Worm (Caenorhabditis elegans) whole organism, L4/young adult: ENCODE data around the gene mpdu-1.

Source experiments
- W03F9.2 ChIP-seq: fragments of 150-350 bp; optimal IDR thresholded peaks from 2 replicates; lab custom pipeline; 2014; ENCODE audit warnings: missing biosample characterization, missing genetic modification characterization
- dao-5 ChIP-seq: sonication (generic microtip); optimal IDR thresholded peaks from 2 replicates; lab custom pipeline; 2016; ENCODE audit warnings: missing genotype, missing genetic modification characterization, moderate library complexity, missing compliant biosample characterization
- him-1 ChIP-seq: sonication (generic microtip); optimal IDR thresholded peaks from 2 replicates; lab custom pipeline; 2016; ENCODE audit warnings: missing genotype, missing genetic modification reagents, missing genetic modification characterization, missing compliant biosample characterization

ce11 chrV:8404339-8404738, 45.4 kb upstream of the mpdu-1 start:
- TF ChIP-seq him-1 = no peak
- TF ChIP-seq dao-5 (tag; lab: Kevin White, UChicago) = no peak
- TF ChIP-seq W03F9.2 (tag; lab: Kevin White, UChicago) = no peak
